Worm (Caenorhabditis elegans) whole organism, late embryonic: ENCODE measurements around the gene F44G4.1.

ENCODE experiments used
- C08G9.2 ChIP-seq: sonication (generic microtip); optimal IDR thresholded peaks from 2 replicates; lab custom pipeline; 2016; ENCODE audit warnings: mild to moderate bottlenecking, missing genetic modification characterization, moderate library complexity, missing compliant biosample characterization
- F13H6.1 ChIP-seq: sonication (generic microtip); optimal IDR thresholded peaks from 2 replicates; lab custom pipeline; 2016; ENCODE audit warnings: missing genetic modification characterization, missing compliant biosample characterization
- K09A11.1 ChIP-seq: sonication (generic microtip); optimal IDR thresholded peaks from 2 replicates; lab custom pipeline; 2017; ENCODE audit warnings: antibody characterized with exemption, mild to moderate bottlenecking, missing genetic modification characterization, missing compliant biosample characterization; ENCODE audit not compliant: insufficient read depth
- T23F11.4 ChIP-seq: fragments of 200-800 bp; sonication (Bioruptor generic); optimal IDR thresholded peaks from 2 replicates; lab custom pipeline; 2018; ENCODE audit warnings: mild to moderate bottlenecking, missing genetic modification characterization, missing compliant biosample characterization
- Y22D7AL.16 ChIP-seq: sonication (generic microtip); optimal IDR thresholded peaks from 2 replicates; lab custom pipeline; 2016; ENCODE audit warnings: missing genetic modification characterization, missing compliant biosample characterization
- ceh-19 ChIP-seq: fragments of 200-800 bp; sonication (Bioruptor generic); optimal IDR thresholded peaks from 2 replicates; lab custom pipeline; 2018; ENCODE audit warnings: mild to moderate bottlenecking, missing genetic modification characterization, missing compliant biosample characterization
- ceh-22 ChIP-seq: sonication (generic microtip); optimal IDR thresholded peaks from 2 replicates; lab custom pipeline; 2017; ENCODE audit warnings: missing biosample characterization, missing genetic modification characterization
- ceh-24 ChIP-seq: sonication (generic microtip); optimal IDR thresholded peaks from 2 replicates; lab custom pipeline; 2016; ENCODE audit warnings: mild to moderate bottlenecking, missing genetic modification characterization, missing compliant biosample characterization
- ceh-34 ChIP-seq: sonication (generic microtip); optimal IDR thresholded peaks from 2 replicates; lab custom pipeline; 2016; ENCODE audit warnings: mild to moderate bottlenecking, missing genetic modification characterization, missing compliant biosample characterization
- ceh-45 ChIP-seq: fragments of 200-800 bp; sonication (Bioruptor generic); IDR thresholded peaks from 2 replicates; pipeline ENCODE4 v1.3.6; 2022; ENCODE audit warnings: missing genetic modification reagents, missing genetic modification characterization, missing compliant biosample characterization
- ceh-48 ChIP-seq: sonication (generic microtip); optimal IDR thresholded peaks from 2 replicates; lab custom pipeline; 2016; ENCODE audit warnings: missing genetic modification characterization, inconsistent platforms, missing compliant biosample characterization
- ceh-6 ChIP-seq: fragments of 200-800 bp; sonication (Bioruptor generic); optimal IDR thresholded peaks from 2 replicates; lab custom pipeline; 2018; ENCODE audit warnings: mild to moderate bottlenecking, missing genetic modification characterization, missing compliant biosample characterization
- ceh-9 ChIP-seq: sonication (generic microtip); optimal IDR thresholded peaks from 2 replicates; lab custom pipeline; 2016; ENCODE audit warnings: mild to moderate bottlenecking, missing genetic modification characterization, inconsistent platforms, missing compliant biosample characterization
- dmd-4 ChIP-seq: sonication (generic microtip); optimal IDR thresholded peaks from 2 replicates; lab custom pipeline; 2016; ENCODE audit warnings: borderline replicate concordance, missing genetic modification characterization, missing compliant biosample characterization
- elt-2 ChIP-seq: sonication (generic microtip); optimal IDR thresholded peaks from 2 replicates; lab custom pipeline; 2016; ENCODE audit warnings: missing genetic modification reagents, missing genetic modification characterization, missing compliant biosample characterization
- fkh-10 ChIP-seq: fragments of 150-350 bp; optimal IDR thresholded peaks from 2 replicates; lab custom pipeline; 2014; ENCODE audit warnings: missing biosample characterization, missing genetic modification reagents, missing genetic modification characterization
- fkh-6 ChIP-seq: sonication (generic microtip); optimal IDR thresholded peaks from 2 replicates; lab custom pipeline; 2016; ENCODE audit warnings: missing genetic modification characterization, missing compliant biosample characterization
- hlh-15 ChIP-seq: sonication (generic microtip); optimal IDR thresholded peaks from 2 replicates; lab custom pipeline; 2016; ENCODE audit warnings: missing genetic modification characterization, missing compliant biosample characterization
- hlh-30 ChIP-seq: sonication (generic microtip); optimal IDR thresholded peaks from 2 replicates; lab custom pipeline; 2017; ENCODE audit warnings: antibody characterized with exemption, missing genetic modification characterization, missing compliant biosample characterization; ENCODE audit not compliant: insufficient read depth
- hlh-8 ChIP-seq: sonication (generic microtip); optimal IDR thresholded peaks from 2 replicates; lab custom pipeline; 2016; ENCODE audit warnings: missing genotype, missing genetic modification characterization, missing compliant biosample characterization
- lin-11 ChIP-seq: fragments of 200-800 bp; sonication (Bioruptor generic); optimal IDR thresholded peaks from 2 replicates; lab custom pipeline; 2018; ENCODE audit warnings: mild to moderate bottlenecking, missing genetic modification characterization, missing compliant biosample characterization
- madf-2 ChIP-seq: sonication (generic microtip); optimal IDR thresholded peaks from 2 replicates; lab custom pipeline; 2017; ENCODE audit warnings: missing genetic modification characterization, missing compliant biosample characterization
- nfya-1 ChIP-seq: sonication (generic microtip); optimal IDR thresholded peaks from 2 replicates; lab custom pipeline; 2017; ENCODE audit warnings: missing genetic modification characterization, mild to moderate bottlenecking, missing compliant biosample characterization, antibody characterized with exemption, moderate library complexity
- nhr-11 ChIP-seq: fragments of 150-350 bp; optimal IDR thresholded peaks from 2 replicates; lab custom pipeline; 2014; ENCODE audit warnings: missing biosample characterization, missing genetic modification characterization
- npax-4 ChIP-seq: sonication (generic microtip); optimal IDR thresholded peaks from 2 replicates; lab custom pipeline; 2016; ENCODE audit warnings: missing genetic modification characterization, missing compliant biosample characterization
- pax-1 ChIP-seq: fragments of 150-350 bp; optimal IDR thresholded peaks from 2 replicates; lab custom pipeline; 2014; ENCODE audit warnings: missing biosample characterization, missing genetic modification characterization
- pha-2 ChIP-seq: sonication (generic microtip); optimal IDR thresholded peaks from 2 replicates; lab custom pipeline; 2017; ENCODE audit warnings: mild to moderate bottlenecking, missing genetic modification characterization, missing compliant biosample characterization
- pros-1 ChIP-seq: fragments of 150-350 bp; optimal IDR thresholded peaks from 2 replicates; lab custom pipeline; 2014; ENCODE audit warnings: missing biosample characterization, missing genetic modification reagents, missing genetic modification characterization
- ref-2 ChIP-seq: sonication (generic microtip); optimal IDR thresholded peaks from 2 replicates; lab custom pipeline; 2016; ENCODE audit warnings: missing genetic modification characterization, missing compliant biosample characterization
- rnt-1 ChIP-seq: sonication (generic microtip); optimal IDR thresholded peaks from 2 replicates; lab custom pipeline; 2016; ENCODE audit warnings: missing genetic modification characterization, missing compliant biosample characterization
- sox-2 ChIP-seq: fragments of 200-800 bp; sonication (Bioruptor generic); IDR thresholded peaks from 2 replicates; pipeline ENCODE4 v1.3.6; 2022; ENCODE audit warnings: missing genetic modification reagents, missing genetic modification characterization, missing compliant biosample characterization
- syd-9 ChIP-seq: sonication (generic microtip); optimal IDR thresholded peaks from 2 replicates; lab custom pipeline; 2016; ENCODE audit warnings: mild to moderate bottlenecking, missing genetic modification characterization, moderate library complexity, missing compliant biosample characterization
- tbx-7 ChIP-seq: sonication (generic microtip); optimal IDR thresholded peaks from 2 replicates; lab custom pipeline; 2016; ENCODE audit warnings: missing genotype, missing genetic modification characterization, missing compliant biosample characterization
- unc-3 ChIP-seq, 2 experiments: fragments of 200-800 bp in 1 of 2; sonication (Bioruptor generic) in 1 of 2; sonication (generic microtip) in 1 of 2; conservative IDR thresholded peaks in 1 of 2; optimal IDR thresholded peaks in 1 of 2; 2 replicates each; pipeline versions ENCODE4 v1.3.6 to Lab custom; 2016 to 2022; ENCODE audit warnings: missing compliant biosample characterization in 2 of 2, missing genetic modification characterization in 2 of 2, missing genetic modification reagents in 1 of 2
- unc-42 ChIP-seq: sonication (generic microtip); optimal IDR thresholded peaks from 2 replicates; lab custom pipeline; 2016; ENCODE audit warnings: missing genotype, missing genetic modification characterization, missing compliant biosample characterization
- zip-5 ChIP-seq: sonication (generic microtip); optimal IDR thresholded peaks from 2 replicates; lab custom pipeline; 2016; ENCODE audit warnings: missing genetic modification characterization, missing compliant biosample characterization

F44G4.1 gene

DNA sequence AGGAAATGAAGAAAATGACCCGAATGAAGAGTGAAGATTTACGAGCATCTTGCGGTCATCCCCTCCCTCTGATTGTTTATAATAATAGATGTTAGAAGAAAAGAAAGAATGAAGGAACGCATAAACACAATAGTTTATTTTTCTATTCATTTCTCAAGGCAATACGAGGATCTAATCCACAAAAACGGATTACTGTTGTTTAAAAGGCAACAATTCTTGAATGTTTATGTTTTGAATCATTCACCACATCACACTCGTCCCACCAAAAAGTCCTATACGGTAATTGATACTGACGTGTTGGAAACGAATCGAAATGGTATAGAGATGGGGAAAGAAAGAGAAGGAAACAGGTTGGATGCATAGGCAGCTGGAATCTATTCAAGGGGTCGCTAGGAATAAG, 27.2 kb downstream of the F44G4.1 start:
- TF ChIP-seq tbx-7 (tag; lab: Kevin White, UChicago) (no peak), ceh-22 (tag; lab: Kevin White, UChicago) (no peak), ceh-24 (tag; lab: Kevin White, UChicago) (no peak)

DNA sequence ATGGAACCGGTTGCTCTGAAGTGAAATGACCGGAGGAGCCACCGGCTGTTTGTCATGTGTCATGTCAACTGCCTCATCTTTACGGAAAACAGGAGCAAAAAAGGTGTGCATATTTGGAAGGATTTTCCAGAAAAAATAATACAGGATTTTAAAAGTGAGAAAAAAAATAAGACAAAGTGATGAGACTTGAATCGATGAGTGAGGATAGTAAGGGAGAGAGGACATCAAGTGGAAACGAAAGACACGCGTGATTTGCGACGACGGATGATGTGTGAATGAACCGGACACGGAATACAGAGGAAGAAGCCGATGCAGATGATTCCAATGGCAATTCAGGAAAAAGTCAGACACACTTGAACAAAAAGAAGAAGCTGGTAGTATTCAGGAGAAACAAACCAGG, 29.9 kb downstream of the F44G4.1 start:
- TF ChIP-seq pros-1 (tag; lab: Kevin White, UChicago) (no peak), ceh-45 (GFP tag; lab: Robert Waterston, UW) (no peak), K09A11.1 (tag; lab: Kevin White, UChicago) (no peak), hlh-30 (no peak), rnt-1 (tag; lab: Kevin White, UChicago) (no peak), ceh-34 (tag; lab: Kevin White, UChicago) (no peak), elt-2 (tag; lab: Kevin White, UChicago) (no peak), dmd-4 (tag; lab: Kevin White, UChicago) (no peak), pha-2 (no peak)
- TF ChIP-seq, all 69 proteins: peak for 0

DNA sequence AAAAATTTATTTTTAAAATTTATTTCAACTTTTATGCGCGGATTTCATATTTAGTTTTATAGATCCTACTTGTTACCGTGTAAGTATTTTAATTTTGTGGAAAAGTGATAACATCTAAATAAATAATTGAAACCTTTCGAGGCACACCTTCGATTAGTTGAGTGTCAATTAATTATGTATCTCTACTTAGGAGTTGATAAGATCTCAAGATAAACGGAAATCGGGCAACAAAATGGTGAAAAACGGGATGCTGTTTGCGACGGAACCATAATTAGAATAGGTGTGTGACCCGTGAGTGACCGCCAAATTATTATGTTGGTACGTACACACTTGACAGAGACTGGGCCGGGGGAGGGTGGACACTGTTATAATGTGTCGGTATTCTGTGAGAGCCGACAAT, 31.9 kb downstream of the F44G4.1 start:
- no peak for TF ChIP-seq ceh-9
- TF ChIP-seq ceh-48 (tag; lab: Kevin White, UChicago): no peak
- no peak for TF ChIP-seq zip-5 (tag; lab: Kevin White, UChicago)
- TF ChIP-seq hlh-15 (tag; lab: Kevin White, UChicago): no peak
- TF ChIP-seq elt-2 (tag; lab: Kevin White, UChicago): no peak
- no peak for TF ChIP-seq madf-2 (tag; lab: Kevin White, UChicago)
- TF ChIP-seq K09A11.1 (tag; lab: Kevin White, UChicago): no peak
- TF ChIP-seq unc-3 (GFP tag; conservative IDR thresholded peaks at IDR 0.05; lab: Robert Waterston, UW): no peak
- no peak for TF ChIP-seq unc-3 (tag; optimal IDR thresholded peaks at IDR 0.05; lab: Kevin White, UChicago)
- no peak for TF ChIP-seq F13H6.1 (tag; lab: Kevin White, UChicago)
- no peak for TF ChIP-seq sox-2 (GFP tag; lab: Robert Waterston, UW)
- no peak for TF ChIP-seq ceh-6
- no peak for TF ChIP-seq ceh-22 (tag; lab: Kevin White, UChicago)
- no peak for TF ChIP-seq pax-1
- TF ChIP-seq T23F11.4 (GFP tag; lab: Kevin White, UChicago): no peak
- TF ChIP-seq ref-2 (tag; lab: Kevin White, UChicago): no peak
- TF ChIP-seq unc-42 (tag; lab: Kevin White, UChicago): no peak

DNA sequence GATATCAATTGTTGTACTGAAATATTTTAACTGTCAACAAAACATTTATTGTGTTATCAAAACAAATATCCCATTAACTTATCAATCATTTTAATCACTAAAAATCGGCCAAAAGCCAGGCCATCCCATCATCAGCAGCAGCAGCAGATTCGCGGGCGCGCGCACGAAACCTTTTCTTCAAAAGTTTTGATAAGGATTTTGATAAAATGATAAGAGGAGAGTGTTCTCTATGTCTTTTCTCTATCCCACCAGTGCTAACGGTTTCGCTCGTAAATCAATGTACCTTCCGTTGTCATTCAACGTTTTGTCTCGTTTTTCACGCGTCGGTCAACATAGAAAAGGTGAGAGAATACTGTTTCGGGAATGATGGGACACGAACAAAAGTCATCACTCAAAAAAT, 33.7 kb downstream of the F44G4.1 start:
- no peak for TF ChIP-seq nfya-1 (tag; lab: Kevin White, UChicago)
- TF ChIP-seq ceh-6: no peak
- TF ChIP-seq fkh-6 (tag; lab: Kevin White, UChicago): no peak
- no peak for TF ChIP-seq madf-2 (tag; lab: Kevin White, UChicago)
- no peak for TF ChIP-seq dmd-4 (tag; lab: Kevin White, UChicago)
- no peak for TF ChIP-seq Y22D7AL.16 (tag; lab: Kevin White, UChicago)
- TF ChIP-seq tbx-7 (tag; lab: Kevin White, UChicago): no peak
- no peak for TF ChIP-seq syd-9 (tag; lab: Kevin White, UChicago)
- no peak for TF ChIP-seq lin-11 (tag; lab: Kevin White, UChicago)
- TF ChIP-seq nhr-11 (tag; lab: Kevin White, UChicago): no peak
- no peak for TF ChIP-seq ceh-19 (GFP tag; lab: Kevin White, UChicago)
- TF ChIP-seq, all 69 proteins: peak for 0

DNA sequence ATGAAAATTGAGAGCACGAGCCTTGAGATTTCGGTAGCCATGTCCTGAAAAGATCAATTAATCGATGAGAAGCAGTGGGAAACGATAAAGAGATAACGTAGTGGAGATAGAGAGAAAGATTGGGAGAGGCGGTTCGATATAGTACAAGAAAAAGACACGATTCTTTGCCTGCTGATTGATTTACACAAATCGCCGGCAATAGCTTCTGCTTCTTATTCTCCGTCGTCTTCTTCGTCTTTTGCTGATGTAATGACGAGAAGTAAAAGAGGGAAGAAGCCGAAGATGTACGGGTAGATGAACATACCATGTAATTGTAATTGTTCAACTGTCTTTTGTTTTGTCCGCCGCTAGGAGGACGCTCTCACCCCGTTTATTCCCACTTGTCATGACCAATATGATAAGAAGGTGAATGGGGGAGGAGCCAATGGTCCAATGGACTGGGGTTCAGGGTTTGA, 34.8 kb downstream of the F44G4.1 start, which contains the start of gene F37B12.1:
F37B12.1 (minus strand) TSS at position 51 of the 455 bp plus-strand sequence.
- no peak for TF ChIP-seq C08G9.2 (tag; lab: Kevin White, UChicago)
- TF ChIP-seq unc-3 (GFP tag; conservative IDR thresholded peaks at IDR 0.05; lab: Robert Waterston, UW): no peak
- TF ChIP-seq unc-3 (tag; optimal IDR thresholded peaks at IDR 0.05; lab: Kevin White, UChicago): no peak
- no peak for TF ChIP-seq zip-5 (tag; lab: Kevin White, UChicago)
- TF ChIP-seq tbx-7 (tag; lab: Kevin White, UChicago): no peak
- no peak for TF ChIP-seq npax-4 (tag; lab: Kevin White, UChicago)
- no peak for TF ChIP-seq hlh-30
- no peak for TF ChIP-seq fkh-10 (GFP tag; lab: Kevin White, UChicago)
- no peak for TF ChIP-seq ceh-48 (tag; lab: Kevin White, UChicago)
- TF ChIP-seq hlh-8 (tag; lab: Kevin White, UChicago): no peak
- no peak for TF ChIP-seq lin-11 (tag; lab: Kevin White, UChicago)
- TF ChIP-seq ceh-24 (tag; lab: Kevin White, UChicago): no peak
